Fruit fly (Drosophila melanogaster) whole organism, embryonic: ENCODE results near the gene dally.
A peak's percentile ranks its signal among the peaks of the same experiment; 100 is the strongest.

ENCODE experiments used
- Blimp-1 ChIP-seq: fragments of 200-800 bp; sonication (Bioruptor generic); optimal IDR thresholded peaks from 3 replicates; lab custom pipeline; 2018; ENCODE audit warnings: missing biosample characterization, missing genetic modification characterization, mild to moderate bottlenecking, moderate library complexity, missing genetic modification reagents
- C15 ChIP-seq: fragments of 200-800 bp; sonication (Bioruptor generic); IDR thresholded peaks from 3 replicates; pipeline ENCODE4 v1.3.6; 2022; ENCODE audit warnings: missing biosample characterization, missing genetic modification characterization
- CG10959 ChIP-seq: fragments of 200-800 bp; sonication (Bioruptor generic); IDR thresholded peaks from 2 replicates; pipeline ENCODE4 v1.3.6; 2022; ENCODE audit warnings: missing biosample characterization, missing genetic modification characterization
- CG11456 ChIP-seq: fragments of 200-800 bp; sonication (Bioruptor generic); IDR thresholded peaks from 3 replicates; pipeline ENCODE4 v1.3.6; 2022; ENCODE audit warnings: missing biosample characterization, missing genetic modification characterization
- CG11696 ChIP-seq: fragments of 200-800 bp; sonication (Bioruptor generic); IDR thresholded peaks from 2 replicates; pipeline ENCODE4 v1.3.6; 2022; ENCODE audit warnings: missing biosample characterization, missing genetic modification characterization
- CG14441 ChIP-seq: fragments of 200-800 bp; sonication (Bioruptor generic); IDR thresholded peaks from 2 replicates; pipeline ENCODE4 v1.3.6; 2022; ENCODE audit warnings: missing biosample characterization, missing genetic modification characterization
- CG18764 ChIP-seq: fragments of 200-800 bp; sonication (Bioruptor generic); optimal IDR thresholded peaks from 3 replicates; lab custom pipeline; 2016; ENCODE audit warnings: missing biosample characterization, missing genetic modification characterization
- CG2129 ChIP-seq: fragments of 200-800 bp; sonication (Bioruptor generic); IDR thresholded peaks from 2 replicates; pipeline ENCODE4 v1.3.6; 2022; ENCODE audit warnings: missing biosample characterization, missing genetic modification characterization; ENCODE audit not compliant: partially characterized antibody
- CG2875 ChIP-seq: fragments of 200-800 bp; sonication (Bioruptor generic); optimal IDR thresholded peaks from 2 replicates; lab custom pipeline; 2017; ENCODE audit warnings: missing biosample characterization, mild to moderate bottlenecking, missing genetic modification characterization, missing genetic modification reagents
- CG3163 ChIP-seq: fragments of 200-800 bp; sonication (Bioruptor generic); optimal IDR thresholded peaks from 3 replicates; lab custom pipeline; 2016; ENCODE audit warnings: missing biosample characterization, missing genetic modification characterization
- CG32532 ChIP-seq: fragments of 200-800 bp; sonication (Bioruptor generic); IDR thresholded peaks from 2 replicates; pipeline ENCODE4 v1.3.6; 2022; ENCODE audit warnings: missing biosample characterization, missing genetic modification characterization
- CG6791 ChIP-seq: fragments of 200-800 bp; sonication (Bioruptor generic); IDR thresholded peaks from 3 replicates; pipeline ENCODE4 v1.3.6; 2022; ENCODE audit warnings: missing biosample characterization, missing genetic modification characterization; ENCODE audit not compliant: partially characterized antibody
- CG7786 ChIP-seq: fragments of 200-800 bp; sonication (Bioruptor generic); optimal IDR thresholded peaks from 2 replicates; lab custom pipeline; 2016; ENCODE audit warnings: missing biosample characterization, missing genetic modification characterization
- CG8388 ChIP-seq: fragments of 200-800 bp; sonication (Bioruptor generic); optimal IDR thresholded peaks from 2 replicates; lab custom pipeline; 2019; ENCODE audit warnings: missing biosample characterization, mild to moderate bottlenecking, missing genetic modification characterization, moderate library complexity
- CG8478 ChIP-seq: fragments of >200 bp; optimal IDR thresholded peaks from 2 replicates; lab custom pipeline; 2018
- CrebB ChIP-seq: fragments of 200-800 bp; sonication (Bioruptor generic); optimal IDR thresholded peaks from 3 replicates; lab custom pipeline; 2018; ENCODE audit warnings: missing biosample characterization, mild to moderate bottlenecking, missing genetic modification characterization
- Dip3 ChIP-seq: fragments of 200-800 bp; sonication (Bioruptor generic); optimal IDR thresholded peaks from 3 replicates; lab custom pipeline; 2016; ENCODE audit warnings: missing biosample characterization, missing genetic modification characterization
- Doc2 ChIP-seq: fragments of 200-800 bp; sonication (Bioruptor generic); IDR thresholded peaks from 2 replicates; pipeline ENCODE4 v1.3.6; 2022; ENCODE audit warnings: missing biosample characterization, missing genetic modification characterization
- GATAe ChIP-seq: fragments of 200-800 bp; sonication (Bioruptor generic); conservative IDR thresholded peaks from 2 replicates; pipeline ENCODE4 v1.3.6; 2022; ENCODE audit warnings: missing biosample characterization, missing genetic modification characterization
- Gug ChIP-seq: fragments of 200-800 bp; sonication (Bioruptor generic); IDR thresholded peaks from 4 replicates; pipeline ENCODE4 v1.3.6; 2022; ENCODE audit warnings: missing biosample characterization, missing genetic modification characterization
- H15 ChIP-seq: fragments of 200-800 bp; sonication (Bioruptor generic); IDR thresholded peaks from 3 replicates; pipeline ENCODE4 v1.3.6; 2022; ENCODE audit warnings: missing biosample characterization, missing genetic modification characterization
- Hey ChIP-seq: fragments of 200-800 bp; sonication (Bioruptor generic); optimal IDR thresholded peaks from 3 replicates; lab custom pipeline; 2018; ENCODE audit warnings: missing biosample characterization, mild to moderate bottlenecking, missing genetic modification characterization
- HmgD ChIP-seq: fragments of 200-800 bp; sonication (Bioruptor generic); optimal IDR thresholded peaks from 3 replicates; lab custom pipeline; 2016; ENCODE audit warnings: missing biosample characterization, missing genetic modification characterization
- Hr39 ChIP-seq: fragments of >200 bp; optimal IDR thresholded peaks from 2 replicates; lab custom pipeline; 2017
- Jarid2 ChIP-seq: fragments of 200-800 bp; sonication (Bioruptor generic); optimal IDR thresholded peaks from 3 replicates; lab custom pipeline; 2017; ENCODE audit warnings: mild to moderate bottlenecking, missing biosample characterization, missing genetic modification reagents, missing genetic modification characterization
- Max ChIP-seq: fragments of 200-800 bp; sonication (Bioruptor generic); optimal IDR thresholded peaks from 2 replicates; lab custom pipeline; 2016; ENCODE audit warnings: missing biosample characterization, mild to moderate bottlenecking, missing genetic modification characterization
- NC2β ChIP-seq: fragments of 200-800 bp; sonication (Bioruptor generic); optimal IDR thresholded peaks from 2 replicates; lab custom pipeline; 2016; ENCODE audit warnings: missing biosample characterization, missing genetic modification characterization
- Spps ChIP-seq: fragments of 200-800 bp; sonication (Bioruptor generic); optimal IDR thresholded peaks from 2 replicates; lab custom pipeline; 2018; ENCODE audit warnings: missing biosample characterization, mild to moderate bottlenecking, missing genetic modification characterization
- Stat92E ChIP-seq, 3 experiments: fragments of >200 bp in 2 of 3; fragments of 200-800 bp in 1 of 3; sonication (Bioruptor generic) in 1 of 3; optimal IDR thresholded peaks; 2 replicates each; lab custom pipeline; 2017 to 2019; ENCODE audit warnings: missing biosample characterization in 3 of 3, missing genetic modification characterization in 3 of 3, mild to moderate bottlenecking in 1 of 3, moderate library complexity in 1 of 3
- ac ChIP-seq: fragments of 200-800 bp; sonication (Bioruptor generic); optimal IDR thresholded peaks from 3 replicates; lab custom pipeline; 2017; ENCODE audit warnings: missing biosample characterization, mild to moderate bottlenecking, missing genetic modification characterization
- bbx ChIP-seq: fragments of 200-800 bp; sonication (Bioruptor generic); IDR thresholded peaks from 2 replicates; pipeline ENCODE4 v1.3.6; 2022; ENCODE audit warnings: missing biosample characterization, missing genetic modification characterization; ENCODE audit not compliant: partially characterized antibody
- chm ChIP-seq: fragments of 200-800 bp; sonication (Bioruptor generic); IDR thresholded peaks from 2 replicates; pipeline ENCODE4 v1.3.6; 2022; ENCODE audit warnings: missing biosample characterization, missing genetic modification characterization
- crol ChIP-seq: fragments of 200-800 bp; sonication (Bioruptor generic); IDR thresholded peaks from 2 replicates; pipeline ENCODE4 v1.3.6; 2022; ENCODE audit warnings: missing biosample characterization, missing genetic modification characterization
- da ChIP-seq: fragments of 200-800 bp; sonication (Bioruptor generic); optimal IDR thresholded peaks from 2 replicates; lab custom pipeline; 2016; ENCODE audit warnings: missing biosample characterization, missing genetic modification characterization
- esg ChIP-seq: fragments of 200-800 bp; sonication (Bioruptor generic); conservative IDR thresholded peaks from 2 replicates; pipeline ENCODE4 v1.3.6; 2022; ENCODE audit warnings: missing biosample characterization, missing genetic modification characterization
- eve ChIP-seq, 2 experiments: fragments of >200 bp; optimal IDR thresholded peaks; 2 replicates each; lab custom pipeline; 2017; ENCODE audit warnings: missing biosample characterization in 2 of 2, missing genetic modification characterization in 2 of 2
- fru ChIP-seq: fragments of >200 bp; optimal IDR thresholded peaks from 2 replicates; lab custom pipeline; 2017
- gfzf ChIP-seq: fragments of 200-800 bp; sonication (Bioruptor generic); optimal IDR thresholded peaks from 2 replicates; lab custom pipeline; 2016; ENCODE audit warnings: missing biosample characterization, mild to moderate bottlenecking, missing genetic modification characterization, moderate library complexity
- grau ChIP-seq: fragments of 200-800 bp; optimal IDR thresholded peaks from 3 replicates; lab custom pipeline; 2019; ENCODE audit warnings: missing biosample characterization, mild to moderate bottlenecking, missing genetic modification characterization, moderate library complexity
- gro ChIP-seq: fragments of 200-800 bp; sonication (Bioruptor generic); optimal IDR thresholded peaks from 2 replicates; lab custom pipeline; 2016; ENCODE audit warnings: missing biosample characterization, missing genetic modification characterization
- h ChIP-seq: fragments of >200 bp; optimal IDR thresholded peaks from 2 replicates; lab custom pipeline; 2017
- hkb ChIP-seq, 2 experiments: fragments of 200-800 bp in 1 of 2; fragments of >200 bp in 1 of 2; sonication (Bioruptor generic) in 1 of 2; IDR thresholded peaks in 1 of 2; optimal IDR thresholded peaks in 1 of 2; 2 replicates each; pipeline versions ENCODE4 v1.3.6 to Lab custom; 2017 to 2022; ENCODE audit warnings: missing biosample characterization in 1 of 2, missing genetic modification characterization in 1 of 2
- jumu ChIP-seq: fragments of 200-800 bp; sonication (Bioruptor generic); optimal IDR thresholded peaks from 3 replicates; lab custom pipeline; 2016; ENCODE audit warnings: missing biosample characterization, missing genetic modification characterization
- ken ChIP-seq: fragments of 200-800 bp; sonication (Bioruptor generic); IDR thresholded peaks from 3 replicates; pipeline ENCODE4 v1.3.6; 2022; ENCODE audit warnings: missing biosample characterization, missing genetic modification characterization
- knrl ChIP-seq: fragments of 200-800 bp; sonication (Bioruptor generic); IDR thresholded peaks from 3 replicates; pipeline ENCODE4 v1.3.6; 2022; ENCODE audit warnings: missing biosample characterization, missing genetic modification characterization; ENCODE audit not compliant: partially characterized antibody
- luna ChIP-seq: fragments of 200-800 bp; sonication (Bioruptor generic); optimal IDR thresholded peaks from 2 replicates; lab custom pipeline; 2016; ENCODE audit warnings: missing biosample characterization, missing genetic modification characterization
- peb ChIP-seq: fragments of 200-800 bp; sonication (Bioruptor generic); IDR thresholded peaks from 2 replicates; pipeline ENCODE4 v1.3.6; 2022; ENCODE audit warnings: missing biosample characterization, missing genetic modification characterization
- sim ChIP-seq: fragments of 200-800 bp; sonication (Bioruptor generic); IDR thresholded peaks from 2 replicates; pipeline ENCODE4 v1.3.6; 2022; ENCODE audit warnings: missing biosample characterization, missing genetic modification characterization
- slou ChIP-seq: fragments of 200-800 bp; sonication (Bioruptor generic); optimal IDR thresholded peaks from 3 replicates; lab custom pipeline; 2016; ENCODE audit warnings: missing biosample characterization, missing genetic modification characterization
- slp2 ChIP-seq: fragments of 200-800 bp; sonication (Bioruptor generic); optimal IDR thresholded peaks from 2 replicates; lab custom pipeline; 2016; ENCODE audit warnings: missing biosample characterization, missing genetic modification characterization
- so ChIP-seq: fragments of 200-800 bp; sonication (Bioruptor generic); IDR thresholded peaks from 3 replicates; pipeline ENCODE4 v1.3.6; 2022; ENCODE audit warnings: missing biosample characterization, missing genetic modification characterization
- vvl ChIP-seq: fragments of 200-800 bp; sonication (Bioruptor generic); IDR thresholded peaks from 2 replicates; pipeline ENCODE4 v1.3.6; 2022; ENCODE audit warnings: missing biosample characterization, missing genetic modification characterization
- zen ChIP-seq: fragments of 200-800 bp; sonication (Bioruptor generic); optimal IDR thresholded peaks from 3 replicates; lab custom pipeline; 2018; ENCODE audit warnings: missing biosample characterization, mild to moderate bottlenecking, missing genetic modification characterization, moderate library complexity

The dally gene

dm6 chr3L:8826038-8826437 lies 1.3 kb upstream of the dally start (continued):
- TF ChIP-seq slp2 (GFP tag; lab: Kevin White, UChicago) (no peak), vvl (GFP tag; lab: Robert Waterston, UW) (0 out of 2 replicates have a peak, but pooled peaks have one; percentile 6), sim (GFP tag; lab: Robert Waterston, UW) (no peak), slou (GFP tag; lab: Kevin White, UChicago) (no peak), CG32532 (GFP tag; lab: Robert Waterston, UW) (no peak), HmgD (GFP tag; lab: Kevin White, UChicago) (no peak), gfzf (no peak), CG11456 (no peak), CG3163 (GFP tag; lab: Kevin White, UChicago) (no peak), CG2875 (GFP tag; lab: Kevin White, UChicago) (no peak), CG8388 (GFP tag; lab: Kevin White, UChicago) (no peak), grau (tag; lab: Kevin White, UChicago) (no peak), CG11696 (GFP tag; lab: Robert Waterston, UW) (no peak), CG14441 (GFP tag; lab: Robert Waterston, UW) (no peak), Max (no peak), Dip3 (GFP tag; lab: Kevin White, UChicago) (no peak), CG18764 (GFP tag; lab: Kevin White, UChicago) (no peak), chm (no peak), jumu (GFP tag; lab: Kevin White, UChicago) (no peak), GATAe (GFP tag; lab: Robert Waterston, UW) (no peak), Doc2 (GFP tag; lab: Robert Waterston, UW) (no peak), bbx (GFP tag; lab: Robert Waterston, UW) (no peak), NC2β (GFP tag; lab: Kevin White, UChicago) (no peak), so (0 out of 3 replicates have a peak, but pooled peaks have one; percentile 29), zen (peak; percentile 94), crol (GFP tag; lab: Robert Waterston, UW) (peak; percentile 22; the same call in 1 of the 2 replicates), Gug (GFP tag; lab: Robert Waterston, UW) (no peak), eve (GFP tag; optimal IDR thresholded peaks at IDR 0.05; lab: Kevin White, UChicago) (no peak), CG6791 (0 out of 3 replicates have a peak, but pooled peaks have one; percentile 31), CrebB (no peak), ken (GFP tag; lab: Robert Waterston, UW) (no peak), esg (GFP tag; lab: Robert Waterston, UW) (no peak), H15 (GFP tag; lab: Robert Waterston, UW) (no peak), CG10959 (GFP tag; lab: Robert Waterston, UW) (no peak), Spps (no peak), Hey (tag; lab: Kevin White, UChicago) (no peak), Jarid2 (GFP tag; lab: Kevin White, UChicago) (no peak), CG2129 (GFP tag; lab: Robert Waterston, UW) (no peak), ac (GFP tag; lab: Kevin White, UChicago) (no peak), CG7786 (no peak), Hr39 (lab: Kevin White, UChicago) (no peak), da (no peak), peb (no peak), Stat92E (GFP tag; optimal IDR thresholded peaks at IDR 0.05; lab: Kevin White, UChicago) (no peak), knrl (GFP tag; lab: Robert Waterston, UW) (no peak), CG8478 (lab: Kevin White, UChicago) (no peak), gro (GFP tag; lab: Kevin White, UChicago) (no peak), h (lab: Kevin White, UChicago) (no peak), hkb (optimal IDR thresholded peaks at IDR 0.05; lab: Kevin White, UChicago) (no peak), hkb (GFP tag; IDR thresholded peaks at IDR 0.05; lab: Robert Waterston, UW) (0 out of 2 replicates have a peak, but pooled peaks have one; percentile 14), Blimp-1 (GFP tag; lab: Kevin White, UChicago) (peak; percentile 36), C15 (GFP tag; lab: Robert Waterston, UW) (no peak), fru (no peak), luna (GFP tag; lab: Kevin White, UChicago) (no peak)
